Worm (Caenorhabditis elegans) whole organism, early embryonic: Measurements from ENCODE around the gene wrt-8.

Experiments
- B0310.2 ChIP-seq: sonication (generic microtip); optimal IDR thresholded peaks from 2 replicates; lab custom pipeline; 2016; ENCODE audit warnings: mild to moderate bottlenecking, missing genetic modification characterization, missing compliant biosample characterization
- F13C5.2 ChIP-seq: sonication (generic microtip); optimal IDR thresholded peaks from 2 replicates; lab custom pipeline; 2017; ENCODE audit warnings: mild to moderate bottlenecking, missing genetic modification characterization, inconsistent platforms, missing compliant biosample characterization
- ama-1 ChIP-seq: fragments of 150-350 bp; optimal IDR thresholded peaks from 2 replicates; lab custom pipeline; 2014
- ceh-13 ChIP-seq: fragments of 200-800 bp; sonication (Bioruptor generic); optimal IDR thresholded peaks from 2 replicates; lab custom pipeline; 2018; ENCODE audit warnings: mild to moderate bottlenecking, missing genetic modification characterization, missing compliant biosample characterization
- flt-1 ChIP-seq: fragments of 200-800 bp; sonication (Bioruptor generic); IDR thresholded peaks from 2 replicates; pipeline ENCODE4 v1.3.6; 2022; ENCODE audit warnings: missing genetic modification characterization, missing compliant biosample characterization
- hmbx-1 ChIP-seq: sonication (generic microtip); optimal IDR thresholded peaks from 2 replicates; lab custom pipeline; 2016; ENCODE audit warnings: mild to moderate bottlenecking, missing genetic modification characterization, missing compliant biosample characterization
- hmg-4 ChIP-seq: fragments of 200-800 bp; sonication (Bioruptor generic); optimal IDR thresholded peaks from 2 replicates; lab custom pipeline; 2018; ENCODE audit warnings: mild to moderate bottlenecking, missing genetic modification characterization, missing compliant biosample characterization
- pes-1 ChIP-seq: fragments of 200-800 bp; sonication (Bioruptor generic); IDR thresholded peaks from 2 replicates; pipeline ENCODE4 v1.3.6; 2022; ENCODE audit warnings: missing genetic modification reagents, missing genetic modification characterization, missing compliant biosample characterization
- scrt-1 ChIP-seq: fragments of 200-800 bp; sonication (Bioruptor generic); IDR thresholded peaks from 2 replicates; pipeline ENCODE4 v1.3.6; 2022; ENCODE audit warnings: missing genetic modification characterization, missing compliant biosample characterization
- sea-1 ChIP-seq: fragments of 200-800 bp; sonication (Bioruptor generic); conservative IDR thresholded peaks from 2 replicates; pipeline ENCODE4 v1.3.6; 2022; ENCODE audit warnings: missing genetic modification characterization, missing compliant biosample characterization
- tbx-11 ChIP-seq: fragments of 200-800 bp; sonication (Bioruptor generic); IDR thresholded peaks from 2 replicates; pipeline ENCODE4 v1.3.6; 2022; ENCODE audit warnings: missing genetic modification characterization, missing compliant biosample characterization
- tra-4 ChIP-seq: sonication (generic microtip); optimal IDR thresholded peaks from 2 replicates; lab custom pipeline; 2017; ENCODE audit warnings: missing genetic modification characterization, missing compliant biosample characterization

DNA sequence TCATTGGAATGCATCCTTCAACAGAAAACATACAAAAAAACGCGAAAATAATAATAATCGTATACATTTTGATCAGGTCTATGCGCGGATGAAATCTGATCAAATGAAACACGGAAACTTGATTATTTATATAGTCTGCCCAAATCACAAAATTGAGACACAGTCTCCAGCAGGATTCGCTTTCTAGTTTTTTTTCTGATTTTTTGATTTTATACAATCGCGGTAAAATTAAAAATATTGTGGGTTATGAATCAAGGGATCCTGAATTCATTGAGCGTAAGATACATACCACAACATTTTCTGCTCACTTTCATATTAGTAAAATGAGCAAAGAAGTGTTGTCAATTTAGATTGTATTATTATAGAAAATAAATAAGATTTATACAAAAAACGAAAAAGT is 4.7 kb upstream of the wrt-8 start, which contains the start of gene clec-230:
- TF ChIP-seq flt-1 (GFP tag; lab: Robert Waterston, UW) (no peak), tra-4 (tag; lab: Kevin White, UChicago) (no peak), ama-1 (no peak), tbx-11 (no peak), hmbx-1 (no peak), F13C5.2 (tag; lab: Kevin White, UChicago) (no peak), sea-1 (no peak), pes-1 (GFP tag; lab: Robert Waterston, UW) (no peak), B0310.2 (no peak), scrt-1 (GFP tag; lab: Robert Waterston, UW) (no peak), ceh-13 (no peak), hmg-4 (GFP tag; lab: Kevin White, UChicago) (no peak)
